Worm (Caenorhabditis elegans): Measurements from ENCODE around the gene K11H3.3.

The K11H3.3 gene

ce11 chrIII:9862469-9862868 is 10.8 kb downstream of the K11H3.3 start:
- TF ChIP-seq xbp-1 (tag; optimal IDR thresholded peaks at IDR 0.05) (no peak), nhr-19 (GFP tag; conservative IDR thresholded peaks at IDR 0.05) (no peak), elt-2 (tag; optimal IDR thresholded peaks at IDR 0.05) (no peak), lsy-2 (tag; optimal IDR thresholded peaks at IDR 0.05) (peak in 1 of 2 experiments; percentile 85)

- TF ChIP-seq sup-37 (GFP tag; optimal IDR thresholded peaks at IDR 0.05) (no peak), F16B12.6 (tag; optimal IDR thresholded peaks at IDR 0.05) (no peak), dsc-1 (tag; optimal IDR thresholded peaks at IDR 0.05) (no peak), nhr-85 (tag) (peak; percentile 48), rnt-1 (tag; optimal IDR thresholded peaks at IDR 0.05) (no peak), fkh-4 (tag; optimal IDR thresholded peaks at IDR 0.05; ENCODE audit: borderline replicate concordance) (no peak), lin-15B (tag; optimal IDR thresholded peaks at IDR 0.05) (no peak), isw-1 (GFP tag; IDR thresholded peaks at IDR 0.05) (no peak), ceh-88 (GFP tag; IDR thresholded peaks at IDR 0.05) (no peak), mef-2 (tag; optimal IDR thresholded peaks at IDR 0.05) (no peak), ces-1 (GFP tag; optimal IDR thresholded peaks at IDR 0.05) (peak; percentile 16), blmp-1 (tag; optimal IDR thresholded peaks at IDR 0.05) (peak; percentile 19), nhr-20 (tag; optimal IDR thresholded peaks at IDR 0.05) (no peak), ztf-11 (tag; optimal IDR thresholded peaks at IDR 0.05) (no peak), lin-14 (GFP tag; optimal IDR thresholded peaks at IDR 0.05) (peak; percentile 33), tlp-1 (tag; optimal IDR thresholded peaks at IDR 0.05) (no peak), ceh-90 (tag; optimal IDR thresholded peaks at IDR 0.05) (no peak), tbx-2 (tag; optimal IDR thresholded peaks at IDR 0.05) (no peak), ceh-8 (GFP tag; optimal IDR thresholded peaks at IDR 0.05) (no peak), nhr-28 (tag; optimal IDR thresholded peaks at IDR 0.05) (no peak), lin-35 (GFP tag; optimal IDR thresholded peaks at IDR 0.05) (no peak), fkh-10 (GFP tag; optimal IDR thresholded peaks at IDR 0.05) (peak; percentile 80), alr-1 (tag; optimal IDR thresholded peaks at IDR 0.05; ENCODE audit: borderline replicate concordance) (no peak), nhr-237 (tag; optimal IDR thresholded peaks at IDR 0.05) (no peak)
Observed at ce11 chrIII:9867352-9867751, 15.7 kb downstream of the K11H3.3 start.

ce11 chrIII:9867780-9868503 is 16.3 kb downstream of the K11H3.3 start, which contains the start of gene dhhc-4:
dhhc-4 (minus strand) TSS chrIII:9867792.
- peak; percentile 80 for TF ChIP-seq efl-3 (GFP tag; optimal IDR thresholded peaks at IDR 0.05)
- peak; percentile 78 for TF ChIP-seq hlh-17 (GFP tag; optimal IDR thresholded peaks at IDR 0.05; ENCODE audit: borderline replicate concordance)
- no peak for TF ChIP-seq elt-3 (tag; optimal IDR thresholded peaks at IDR 0.05)
- TF ChIP-seq nhr-11 (tag; optimal IDR thresholded peaks at IDR 0.05) = no peak
- TF ChIP-seq fkh-4 (tag; optimal IDR thresholded peaks at IDR 0.05; ENCODE audit: borderline replicate concordance) = peak; percentile 97
- TF ChIP-seq jun-1 (tag; optimal IDR thresholded peaks at IDR 0.05) = no peak
- no peak for TF ChIP-seq aha-1 (tag; optimal IDR thresholded peaks at IDR 0.05)
- peak; percentile 86 for TF ChIP-seq lin-39 (tag; optimal IDR thresholded peaks at IDR 0.05)
- no peak for TF ChIP-seq unc-30 (tag; optimal IDR thresholded peaks at IDR 0.05)
- peak; percentile 77 for TF ChIP-seq snu-23 (GFP tag; optimal IDR thresholded peaks at IDR 0.05)
- TF ChIP-seq hlh-4 (tag; optimal IDR thresholded peaks at IDR 0.05) = peak; percentile 85
- TF ChIP-seq dsc-1 (tag; optimal IDR thresholded peaks at IDR 0.05) = peak; percentile 94
- peak; percentile 73 for TF ChIP-seq Y116A8C.19 (tag; optimal IDR thresholded peaks at IDR 0.05; ENCODE audit: borderline replicate concordance)
- peak; percentile 84 for TF ChIP-seq zip-4 (GFP tag; optimal IDR thresholded peaks at IDR 0.05)
- no peak for TF ChIP-seq nhr-12 (tag; optimal IDR thresholded peaks at IDR 0.05)
- no peak for TF ChIP-seq zag-1 (tag; optimal IDR thresholded peaks at IDR 0.05)
- TF ChIP-seq ces-1 (GFP tag; optimal IDR thresholded peaks at IDR 0.05) = no peak
- no peak for TF ChIP-seq egl-27 (tag; optimal IDR thresholded peaks at IDR 0.05)
- no peak for TF ChIP-seq nhr-77 (tag; optimal IDR thresholded peaks at IDR 0.05)
- TF ChIP-seq unc-62 (GFP tag; optimal IDR thresholded peaks at IDR 0.05) = no peak
- no peak for TF ChIP-seq pqm-1 (tag; optimal IDR thresholded peaks at IDR 0.05)
- no peak for TF ChIP-seq C34B4.2 (tag; optimal IDR thresholded peaks at IDR 0.05)
- TF ChIP-seq sptf-1 (tag; optimal IDR thresholded peaks at IDR 0.05) = no peak
- TF ChIP-seq unc-130 (tag; optimal IDR thresholded peaks at IDR 0.05) = peak; percentile 28
- TF ChIP-seq nhr-85 (tag) = peak; percentile 92
- peak; percentile 99 for TF ChIP-seq rnt-1 (tag; optimal IDR thresholded peaks at IDR 0.05)
- peak; percentile 95 for TF ChIP-seq egl-13 (tag; optimal IDR thresholded peaks at IDR 0.05)

Measured in whole organism, L1 larva.